Worm (Caenorhabditis elegans) whole organism, late embryonic: ENCODE data around the gene Y47D7A.6.

Experiments used
- C38D4.7 ChIP-seq: fragments of 200-800 bp; sonication (Bioruptor generic); optimal IDR thresholded peaks from 2 replicates; lab custom pipeline; 2018; ENCODE audit warnings: mild to moderate bottlenecking, missing genetic modification characterization, moderate library complexity, missing compliant biosample characterization
- F13H6.1 ChIP-seq: sonication (generic microtip); optimal IDR thresholded peaks from 2 replicates; lab custom pipeline; 2016; ENCODE audit warnings: missing genetic modification characterization, missing compliant biosample characterization
- K09A11.1 ChIP-seq: sonication (generic microtip); optimal IDR thresholded peaks from 2 replicates; lab custom pipeline; 2017; ENCODE audit warnings: antibody characterized with exemption, mild to moderate bottlenecking, missing genetic modification characterization, missing compliant biosample characterization; ENCODE audit not compliant: insufficient read depth
- T23F11.4 ChIP-seq: fragments of 200-800 bp; sonication (Bioruptor generic); optimal IDR thresholded peaks from 2 replicates; lab custom pipeline; 2018; ENCODE audit warnings: mild to moderate bottlenecking, missing genetic modification characterization, missing compliant biosample characterization
- Y22D7AL.16 ChIP-seq: sonication (generic microtip); optimal IDR thresholded peaks from 2 replicates; lab custom pipeline; 2016; ENCODE audit warnings: missing genetic modification characterization, missing compliant biosample characterization
- ama-1 ChIP-seq: fragments of 150-350 bp; optimal IDR thresholded peaks from 2 replicates; lab custom pipeline; 2014
- ceh-14 ChIP-seq: sonication (generic microtip); optimal IDR thresholded peaks from 2 replicates; lab custom pipeline; 2016; ENCODE audit warnings: missing genotype, missing genetic modification characterization, missing compliant biosample characterization
- ceh-2 ChIP-seq: sonication (generic microtip); optimal IDR thresholded peaks from 2 replicates; lab custom pipeline; 2016; ENCODE audit warnings: missing genotype, missing genetic modification characterization, missing compliant biosample characterization
- ceh-22 ChIP-seq: sonication (generic microtip); optimal IDR thresholded peaks from 2 replicates; lab custom pipeline; 2017; ENCODE audit warnings: missing biosample characterization, missing genetic modification characterization
- ceh-24 ChIP-seq: sonication (generic microtip); optimal IDR thresholded peaks from 2 replicates; lab custom pipeline; 2016; ENCODE audit warnings: mild to moderate bottlenecking, missing genetic modification characterization, missing compliant biosample characterization
- ceh-30 ChIP-seq: fragments of 150-350 bp; optimal IDR thresholded peaks from 2 replicates; lab custom pipeline; 2014; ENCODE audit warnings: missing biosample characterization, missing genetic modification characterization
- ceh-31 ChIP-seq: sonication (generic microtip); optimal IDR thresholded peaks from 2 replicates; lab custom pipeline; 2016; ENCODE audit warnings: missing genetic modification characterization, missing compliant biosample characterization
- ceh-34 ChIP-seq: sonication (generic microtip); optimal IDR thresholded peaks from 2 replicates; lab custom pipeline; 2016; ENCODE audit warnings: mild to moderate bottlenecking, missing genetic modification characterization, missing compliant biosample characterization
- ceh-45 ChIP-seq: fragments of 200-800 bp; sonication (Bioruptor generic); IDR thresholded peaks from 2 replicates; pipeline ENCODE4 v1.3.6; 2022; ENCODE audit warnings: missing genetic modification reagents, missing genetic modification characterization, missing compliant biosample characterization
- ceh-48 ChIP-seq: sonication (generic microtip); optimal IDR thresholded peaks from 2 replicates; lab custom pipeline; 2016; ENCODE audit warnings: missing genetic modification characterization, inconsistent platforms, missing compliant biosample characterization
- ceh-6 ChIP-seq: fragments of 200-800 bp; sonication (Bioruptor generic); optimal IDR thresholded peaks from 2 replicates; lab custom pipeline; 2018; ENCODE audit warnings: mild to moderate bottlenecking, missing genetic modification characterization, missing compliant biosample characterization
- che-1 ChIP-seq: sonication (generic microtip); optimal IDR thresholded peaks from 2 replicates; lab custom pipeline; 2016; ENCODE audit warnings: mild to moderate bottlenecking, missing genetic modification characterization, missing compliant biosample characterization
- dmd-4 ChIP-seq: sonication (generic microtip); optimal IDR thresholded peaks from 2 replicates; lab custom pipeline; 2016; ENCODE audit warnings: borderline replicate concordance, missing genetic modification characterization, missing compliant biosample characterization
- dve-1 ChIP-seq: sonication (generic microtip); optimal IDR thresholded peaks from 2 replicates; lab custom pipeline; 2017; ENCODE audit warnings: antibody characterized with exemption, mild to moderate bottlenecking, missing genetic modification characterization, missing compliant biosample characterization
- elt-4 ChIP-seq: sonication (generic microtip); optimal IDR thresholded peaks from 2 replicates; lab custom pipeline; 2016; ENCODE audit warnings: missing genetic modification characterization, missing compliant biosample characterization
- eyg-1 ChIP-seq: sonication (generic microtip); optimal IDR thresholded peaks from 2 replicates; lab custom pipeline; 2016; ENCODE audit warnings: missing genotype, missing genetic modification characterization, missing compliant biosample characterization
- fkh-10 ChIP-seq: fragments of 150-350 bp; optimal IDR thresholded peaks from 2 replicates; lab custom pipeline; 2014; ENCODE audit warnings: missing biosample characterization, missing genetic modification reagents, missing genetic modification characterization
- fkh-6 ChIP-seq: sonication (generic microtip); optimal IDR thresholded peaks from 2 replicates; lab custom pipeline; 2016; ENCODE audit warnings: missing genetic modification characterization, missing compliant biosample characterization
- hlh-15 ChIP-seq: sonication (generic microtip); optimal IDR thresholded peaks from 2 replicates; lab custom pipeline; 2016; ENCODE audit warnings: missing genetic modification characterization, missing compliant biosample characterization
- hlh-30 ChIP-seq: sonication (generic microtip); optimal IDR thresholded peaks from 2 replicates; lab custom pipeline; 2017; ENCODE audit warnings: antibody characterized with exemption, missing genetic modification characterization, missing compliant biosample characterization; ENCODE audit not compliant: insufficient read depth
- lim-6 ChIP-seq: sonication (generic microtip); optimal IDR thresholded peaks from 2 replicates; lab custom pipeline; 2016; ENCODE audit warnings: missing genetic modification characterization, missing compliant biosample characterization
- lin-11 ChIP-seq: fragments of 200-800 bp; sonication (Bioruptor generic); optimal IDR thresholded peaks from 2 replicates; lab custom pipeline; 2018; ENCODE audit warnings: mild to moderate bottlenecking, missing genetic modification characterization, missing compliant biosample characterization
- nhr-11 ChIP-seq: fragments of 150-350 bp; optimal IDR thresholded peaks from 2 replicates; lab custom pipeline; 2014; ENCODE audit warnings: missing biosample characterization, missing genetic modification characterization
- nhr-232 ChIP-seq: sonication (generic microtip); optimal IDR thresholded peaks from 2 replicates; lab custom pipeline; 2016; ENCODE audit warnings: missing genetic modification characterization, missing compliant biosample characterization
- odd-2 ChIP-seq: sonication (generic microtip); optimal IDR thresholded peaks from 2 replicates; lab custom pipeline; 2017; ENCODE audit warnings: antibody characterized with exemption, mild to moderate bottlenecking, missing genetic modification characterization, missing compliant biosample characterization
- pag-3 ChIP-seq: sonication (generic microtip); optimal IDR thresholded peaks from 2 replicates; lab custom pipeline; 2016; ENCODE audit warnings: missing compliant biosample characterization, missing genetic modification characterization, borderline replicate concordance
- pax-1 ChIP-seq: fragments of 150-350 bp; optimal IDR thresholded peaks from 2 replicates; lab custom pipeline; 2014; ENCODE audit warnings: missing biosample characterization, missing genetic modification characterization
- pha-4 ChIP-seq: fragments of 150-350 bp; optimal IDR thresholded peaks from 2 replicates; lab custom pipeline; 2018; ENCODE audit warnings: missing biosample characterization, missing genetic modification reagents, missing genetic modification characterization
- pqm-1 ChIP-seq: sonication (generic microtip); optimal IDR thresholded peaks from 2 replicates; lab custom pipeline; 2016; ENCODE audit warnings: missing genetic modification characterization, missing compliant biosample characterization
- ref-2 ChIP-seq: sonication (generic microtip); optimal IDR thresholded peaks from 2 replicates; lab custom pipeline; 2016; ENCODE audit warnings: missing genetic modification characterization, missing compliant biosample characterization
- sdc-2 ChIP-seq: sonication (generic microtip); optimal IDR thresholded peaks from 2 replicates; lab custom pipeline; 2016; ENCODE audit warnings: missing genotype, missing genetic modification characterization, missing compliant biosample characterization
- sox-2 ChIP-seq: fragments of 200-800 bp; sonication (Bioruptor generic); IDR thresholded peaks from 2 replicates; pipeline ENCODE4 v1.3.6; 2022; ENCODE audit warnings: missing genetic modification reagents, missing genetic modification characterization, missing compliant biosample characterization
- tbx-2 ChIP-seq: sonication (generic microtip); optimal IDR thresholded peaks from 2 replicates; lab custom pipeline; 2016; ENCODE audit warnings: missing genetic modification characterization, missing compliant biosample characterization
- ttx-3 ChIP-seq: sonication (generic microtip); optimal IDR thresholded peaks from 2 replicates; lab custom pipeline; 2016; ENCODE audit warnings: missing genetic modification reagents, missing genetic modification characterization, missing compliant biosample characterization
- unc-42 ChIP-seq: sonication (generic microtip); optimal IDR thresholded peaks from 2 replicates; lab custom pipeline; 2016; ENCODE audit warnings: missing genotype, missing genetic modification characterization, missing compliant biosample characterization
- unc-55 ChIP-seq: sonication (generic microtip); optimal IDR thresholded peaks from 2 replicates; lab custom pipeline; 2017; ENCODE audit warnings: missing biosample characterization, missing genetic modification reagents, missing genetic modification characterization
- unc-86 ChIP-seq: sonication (generic microtip); optimal IDR thresholded peaks from 2 replicates; lab custom pipeline; 2016; ENCODE audit warnings: missing genetic modification characterization, missing compliant biosample characterization
- zip-5 ChIP-seq: sonication (generic microtip); optimal IDR thresholded peaks from 2 replicates; lab custom pipeline; 2016; ENCODE audit warnings: missing genetic modification characterization, missing compliant biosample characterization

The Y47D7A.6 gene

ce11 chrV:4382298-4382697 is 35.7 kb downstream of the Y47D7A.6 start, which contains the start of gene F13A2.1:
TSS of gene F13A2.1 (minus strand) at chrV:4382398.
- no peak for TF ChIP-seq ama-1 (lab: Kevin White, UChicago)
- no peak for TF ChIP-seq ceh-2 (tag; lab: Kevin White, UChicago)
- no peak for TF ChIP-seq unc-86
- no peak for TF ChIP-seq C38D4.7 (GFP tag; lab: Kevin White, UChicago)
- TF ChIP-seq ceh-48 = no peak
- no peak for TF ChIP-seq ceh-30 (tag; lab: Kevin White, UChicago)
- no peak for TF ChIP-seq fkh-6 (tag; lab: Kevin White, UChicago)
- no peak for TF ChIP-seq ceh-45 (GFP tag; lab: Robert Waterston, UW)

ce11 chrV:4377622-4378021 is 40.4 kb downstream of the Y47D7A.6 start, which contains the start of gene F32D1.8:
TSS of gene F32D1.8 (minus strand) at chrV:4377722.
- TF ChIP-seq nhr-11 = no peak
- no peak for TF ChIP-seq ceh-48
- no peak for TF ChIP-seq sox-2
- no peak for TF ChIP-seq ceh-45 (GFP tag; lab: Robert Waterston, UW)
- no peak for TF ChIP-seq ceh-30 (tag; lab: Kevin White, UChicago)
- TF ChIP-seq lim-6 = no peak
- TF ChIP-seq ref-2 (tag; lab: Kevin White, UChicago) = no peak
- TF ChIP-seq ttx-3 (tag; lab: Kevin White, UChicago) = no peak
- no peak for TF ChIP-seq pqm-1 (tag; lab: Kevin White, UChicago)
- TF ChIP-seq che-1 (tag; lab: Kevin White, UChicago) = no peak
- TF ChIP-seq pax-1 = no peak
- TF ChIP-seq ceh-14 (tag; lab: Kevin White, UChicago) = no peak
- TF ChIP-seq Y22D7AL.16 (tag; lab: Kevin White, UChicago) = no peak
- TF ChIP-seq odd-2 (tag; lab: Kevin White, UChicago) = no peak
- TF ChIP-seq lin-11 (tag; lab: Kevin White, UChicago) = no peak
- no peak for TF ChIP-seq K09A11.1 (tag; lab: Kevin White, UChicago)

- TF ChIP-seq unc-55 (GFP tag; lab: Kevin White, UChicago) = no peak
- no peak for TF ChIP-seq nhr-232 (tag; lab: Kevin White, UChicago)
- TF ChIP-seq eyg-1 = no peak
- no peak for TF ChIP-seq ceh-31
- TF ChIP-seq sox-2 = no peak
- no peak for TF ChIP-seq ceh-22 (tag; lab: Kevin White, UChicago)
- no peak for TF ChIP-seq che-1 (tag; lab: Kevin White, UChicago)
- no peak for TF ChIP-seq elt-4 (tag; lab: Kevin White, UChicago)
- no peak for TF ChIP-seq hlh-30 (tag; lab: Kevin White, UChicago)
- TF ChIP-seq zip-5 (tag; lab: Kevin White, UChicago) = no peak
- no peak for TF ChIP-seq dmd-4 (tag; lab: Kevin White, UChicago)
- no peak for TF ChIP-seq pqm-1 (tag; lab: Kevin White, UChicago)
- no peak for TF ChIP-seq tbx-2 (tag; lab: Kevin White, UChicago)
- no peak for TF ChIP-seq odd-2 (tag; lab: Kevin White, UChicago)
- no peak for TF ChIP-seq hlh-15 (tag; lab: Kevin White, UChicago)
- TF ChIP-seq ceh-6 = no peak
These were observed 42.0 kb downstream of the Y47D7A.6 start, which contains the start of gene F32D1.7 for ce11 chrV:4375807-4376564. TSS of gene F32D1.7 (minus strand) at chrV:4376173.

ce11 chrV:4374625-4375024 is 43.4 kb downstream of the Y47D7A.6 start, which contains the start of gene neg-1:
TSS of gene neg-1 (minus strand) at chrV:4374874.
- TF ChIP-seq ceh-34 = no peak
- no peak for TF ChIP-seq Y22D7AL.16 (tag; lab: Kevin White, UChicago)
- no peak for TF ChIP-seq T23F11.4 (GFP tag; lab: Kevin White, UChicago)
- no peak for TF ChIP-seq unc-55 (GFP tag; lab: Kevin White, UChicago)
- TF ChIP-seq nhr-232 (tag; lab: Kevin White, UChicago) = no peak
- no peak for TF ChIP-seq ceh-24 (tag; lab: Kevin White, UChicago)
- TF ChIP-seq unc-42 (tag; lab: Kevin White, UChicago) = no peak
- no peak for TF ChIP-seq fkh-10 (GFP tag; lab: Kevin White, UChicago)
- no peak for TF ChIP-seq nhr-11
- TF ChIP-seq dve-1 (tag; lab: Kevin White, UChicago) = no peak
- TF ChIP-seq elt-4 (tag; lab: Kevin White, UChicago) = no peak
- no peak for TF ChIP-seq pag-3 (tag; lab: Kevin White, UChicago)
- no peak for TF ChIP-seq hlh-30 (tag; lab: Kevin White, UChicago)
- TF ChIP-seq sdc-2 (tag; lab: Kevin White, UChicago) = no peak
- TF ChIP-seq unc-86 = no peak
- TF ChIP-seq ceh-45 (GFP tag; lab: Robert Waterston, UW) = no peak
- TF ChIP-seq pha-4 (tag; lab: Kevin White, UChicago) = no peak
- TF ChIP-seq F13H6.1 (tag; lab: Kevin White, UChicago) = no peak
- no peak for TF ChIP-seq pqm-1 (tag; lab: Kevin White, UChicago)
- TF ChIP-seq, all 69 proteins: peak for 0
